Fruit fly (Drosophila melanogaster): ENCODE data around the gene CG13028.

CG13028 gene

DNA sequence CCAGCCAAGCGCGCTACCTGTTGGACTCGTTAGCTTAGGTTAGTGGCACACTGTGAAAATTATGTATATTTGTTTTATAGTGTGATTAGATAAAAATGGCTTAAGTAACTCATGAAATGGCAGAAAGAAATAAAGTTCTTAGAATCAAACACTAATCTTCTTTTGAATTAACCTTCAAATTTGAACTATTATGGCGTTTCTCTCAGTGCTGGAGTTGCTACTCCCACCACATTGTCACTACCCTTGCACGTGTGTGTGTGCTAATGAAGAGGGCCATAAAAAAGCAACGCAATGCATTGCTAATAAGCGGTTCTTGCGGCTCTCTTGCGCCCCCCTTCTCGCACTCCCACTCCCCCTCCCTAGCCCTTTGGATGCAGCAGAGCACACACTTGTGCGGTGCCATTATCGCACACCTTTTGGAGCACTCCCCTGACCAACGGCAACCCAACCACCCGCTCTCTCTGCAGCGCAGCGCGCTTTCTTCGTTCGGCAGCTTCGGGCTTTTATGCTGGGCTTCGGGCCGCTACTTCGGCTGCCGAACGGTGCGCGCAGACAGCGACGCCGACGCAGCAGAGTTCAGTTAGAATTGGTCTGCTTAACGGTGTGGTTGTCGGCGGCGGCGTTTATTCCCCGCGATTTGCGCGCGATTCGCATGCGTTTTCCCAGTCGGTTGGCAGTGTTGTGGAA lies 32.3 kb upstream of the CG13028 start:
- TF ChIP-seq ttk (optimal IDR thresholded peaks at IDR 0.05) (no peak), h (optimal IDR thresholded peaks at IDR 0.05) (no peak), Sin3A (optimal IDR thresholded peaks at IDR 0.05) (no peak), Myc (optimal IDR thresholded peaks at IDR 0.05) (no peak), psq (optimal IDR thresholded peaks at IDR 0.05) (no peak), insv (optimal IDR thresholded peaks at IDR 0.05) (no peak)

DNA sequence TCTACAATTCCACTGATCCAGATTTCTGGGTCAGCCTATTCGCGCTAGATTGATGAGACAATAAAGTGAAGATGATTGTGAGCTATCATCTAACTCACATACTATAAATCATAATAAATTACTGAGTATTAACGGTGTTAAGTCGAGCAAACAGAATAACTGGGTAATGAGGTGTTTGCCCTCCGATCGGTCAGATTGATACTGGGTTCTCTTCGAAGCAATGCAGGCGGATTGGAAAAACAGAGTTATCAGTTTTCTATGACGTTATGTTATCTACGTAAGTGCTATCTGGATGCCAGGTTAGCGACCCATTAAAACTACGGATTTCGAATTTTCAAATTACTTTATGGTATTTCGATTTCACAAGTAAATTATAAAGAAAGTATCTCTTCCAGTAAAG lies 31.1 kb upstream of the CG13028 start:
- TF ChIP-seq psq (optimal IDR thresholded peaks at IDR 0.05) (no peak), Sin3A (optimal IDR thresholded peaks at IDR 0.05) (no peak), Myc (optimal IDR thresholded peaks at IDR 0.05) (no peak), h (optimal IDR thresholded peaks at IDR 0.05) (no peak), insv (optimal IDR thresholded peaks at IDR 0.05) (no peak), ttk (optimal IDR thresholded peaks at IDR 0.05) (no peak)

DNA sequence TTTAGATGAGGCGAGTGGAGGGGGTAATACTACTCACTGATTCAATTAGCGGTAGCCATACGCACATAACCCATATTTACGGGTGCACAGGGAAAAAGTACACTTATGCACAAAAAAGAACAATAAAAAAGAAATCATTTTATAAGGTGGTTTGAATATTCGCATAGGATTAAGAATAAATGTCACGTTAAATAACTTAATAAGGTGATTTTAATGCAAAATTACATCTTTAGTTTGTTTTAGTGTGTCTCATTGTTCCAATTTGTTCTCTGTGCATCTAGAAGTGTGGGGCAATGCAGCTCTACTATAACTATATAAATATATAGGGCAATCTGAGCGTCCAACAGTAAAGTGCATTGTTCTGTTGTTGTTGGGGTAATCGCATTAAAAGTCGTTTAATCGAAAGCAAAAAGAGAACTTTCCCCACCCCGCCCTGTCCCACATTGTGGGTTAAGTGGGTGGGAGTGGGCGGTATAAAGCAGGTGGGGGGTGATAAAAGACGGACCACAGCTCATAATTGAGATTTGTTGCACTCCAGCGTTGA lies 30.3 kb upstream of the CG13028 start:
- TF ChIP-seq insv (optimal IDR thresholded peaks at IDR 0.05) (no peak), psq (optimal IDR thresholded peaks at IDR 0.05) (no peak), h (optimal IDR thresholded peaks at IDR 0.05) (no peak), Sin3A (optimal IDR thresholded peaks at IDR 0.05) (no peak), Myc (optimal IDR thresholded peaks at IDR 0.05) (no peak), ttk (optimal IDR thresholded peaks at IDR 0.05) (no peak)

DNA sequence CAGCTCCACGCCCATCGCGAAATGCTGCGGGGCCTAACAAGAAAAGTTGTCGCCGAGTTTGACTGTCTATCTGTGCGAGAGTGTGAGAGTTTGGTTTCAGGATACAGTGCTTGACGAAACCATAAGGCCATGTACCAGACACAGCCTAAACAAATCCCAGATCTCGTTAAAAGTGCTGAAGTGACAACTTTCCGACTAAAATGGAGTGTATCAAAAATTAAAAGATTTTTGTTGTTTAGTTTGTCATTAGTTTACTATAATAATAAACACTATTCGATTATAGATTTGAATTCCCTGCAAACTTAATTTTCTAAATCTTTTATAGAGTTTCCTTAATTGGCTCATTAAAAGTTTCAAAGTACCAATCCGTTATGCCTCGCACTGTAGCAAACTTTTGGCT lies 29.4 kb upstream of the CG13028 start:
- no peak for TF ChIP-seq h (optimal IDR thresholded peaks at IDR 0.05)
- no peak for TF ChIP-seq Sin3A (optimal IDR thresholded peaks at IDR 0.05)
- TF ChIP-seq psq (optimal IDR thresholded peaks at IDR 0.05): no peak
- no peak for TF ChIP-seq ttk (optimal IDR thresholded peaks at IDR 0.05)
- no peak for TF ChIP-seq insv (optimal IDR thresholded peaks at IDR 0.05)
- no peak for TF ChIP-seq Myc (optimal IDR thresholded peaks at IDR 0.05)

DNA sequence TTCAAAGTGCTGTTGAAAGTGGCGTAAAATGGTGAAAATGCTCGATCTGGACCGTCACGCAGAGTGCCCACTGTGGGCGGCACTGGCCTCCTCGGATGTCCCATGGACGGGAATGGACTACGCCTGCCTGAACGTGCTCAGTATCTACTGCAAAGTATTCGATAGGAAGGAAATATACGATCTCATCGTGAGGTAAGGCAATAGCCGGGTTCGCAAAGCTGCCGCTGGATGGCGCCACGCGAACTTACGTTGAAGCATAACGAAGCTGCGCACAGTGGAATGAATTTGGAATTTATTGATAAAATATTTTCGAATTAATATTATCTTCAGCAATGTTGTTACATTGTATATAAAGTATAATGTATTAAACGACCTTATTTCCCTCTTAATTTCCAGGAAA lies 26.6 kb upstream of the CG13028 start:
- no peak for TF ChIP-seq psq (optimal IDR thresholded peaks at IDR 0.05)
- TF ChIP-seq Myc (optimal IDR thresholded peaks at IDR 0.05): no peak
- TF ChIP-seq h (optimal IDR thresholded peaks at IDR 0.05): no peak
- TF ChIP-seq Sin3A (optimal IDR thresholded peaks at IDR 0.05): no peak
- no peak for TF ChIP-seq ttk (optimal IDR thresholded peaks at IDR 0.05)
- no peak for TF ChIP-seq insv (optimal IDR thresholded peaks at IDR 0.05)

DNA sequence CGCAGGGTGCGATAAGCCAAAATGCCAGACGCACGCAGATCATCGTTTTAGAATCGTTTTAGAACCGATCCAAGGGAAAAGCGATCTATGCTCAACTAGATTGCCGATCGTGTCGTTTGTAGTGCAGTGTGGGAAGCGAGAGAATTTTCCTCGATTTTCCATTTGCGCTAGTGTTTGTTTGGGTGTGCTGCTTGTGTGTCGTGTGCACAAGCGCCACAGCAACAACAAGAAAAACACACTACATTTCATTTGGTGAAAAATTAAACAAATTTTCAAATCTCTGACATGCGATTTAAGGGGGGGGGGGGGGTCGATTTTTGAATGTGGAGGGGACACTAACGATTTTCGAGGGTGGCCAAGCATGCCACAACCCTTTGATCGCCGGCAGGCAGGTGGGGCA lies 12.6 kb upstream of the CG13028 start:
- TF ChIP-seq h (optimal IDR thresholded peaks at IDR 0.05) (no peak), insv (optimal IDR thresholded peaks at IDR 0.05) (no peak), psq (optimal IDR thresholded peaks at IDR 0.05) (no peak)

DNA sequence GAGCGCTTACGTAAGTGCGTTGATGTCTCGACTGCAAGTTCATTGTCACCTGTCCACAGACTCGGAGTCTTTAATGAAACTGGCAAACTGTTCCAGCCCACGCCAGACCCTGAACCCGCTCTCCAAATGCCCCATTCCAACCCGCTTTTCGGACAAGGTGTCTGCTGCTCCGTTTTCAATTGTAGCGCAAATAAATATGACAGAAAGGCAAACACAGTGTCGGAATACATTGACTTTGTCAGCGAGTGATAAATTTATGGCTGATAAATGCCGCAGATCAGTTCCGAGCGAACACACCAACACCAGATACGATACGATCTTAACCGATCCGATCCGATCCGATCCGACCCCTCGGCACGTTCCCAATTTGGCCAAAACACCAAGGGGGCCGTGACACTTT lies 8.9 kb upstream of the CG13028 start:
- TF ChIP-seq Sin3A (optimal IDR thresholded peaks at IDR 0.05): no peak
- no peak for TF ChIP-seq h (optimal IDR thresholded peaks at IDR 0.05)
- TF ChIP-seq Myc (optimal IDR thresholded peaks at IDR 0.05): no peak
- no peak for TF ChIP-seq psq (optimal IDR thresholded peaks at IDR 0.05)
- no peak for TF ChIP-seq insv (optimal IDR thresholded peaks at IDR 0.05)
- no peak for TF ChIP-seq ttk (optimal IDR thresholded peaks at IDR 0.05)

DNA sequence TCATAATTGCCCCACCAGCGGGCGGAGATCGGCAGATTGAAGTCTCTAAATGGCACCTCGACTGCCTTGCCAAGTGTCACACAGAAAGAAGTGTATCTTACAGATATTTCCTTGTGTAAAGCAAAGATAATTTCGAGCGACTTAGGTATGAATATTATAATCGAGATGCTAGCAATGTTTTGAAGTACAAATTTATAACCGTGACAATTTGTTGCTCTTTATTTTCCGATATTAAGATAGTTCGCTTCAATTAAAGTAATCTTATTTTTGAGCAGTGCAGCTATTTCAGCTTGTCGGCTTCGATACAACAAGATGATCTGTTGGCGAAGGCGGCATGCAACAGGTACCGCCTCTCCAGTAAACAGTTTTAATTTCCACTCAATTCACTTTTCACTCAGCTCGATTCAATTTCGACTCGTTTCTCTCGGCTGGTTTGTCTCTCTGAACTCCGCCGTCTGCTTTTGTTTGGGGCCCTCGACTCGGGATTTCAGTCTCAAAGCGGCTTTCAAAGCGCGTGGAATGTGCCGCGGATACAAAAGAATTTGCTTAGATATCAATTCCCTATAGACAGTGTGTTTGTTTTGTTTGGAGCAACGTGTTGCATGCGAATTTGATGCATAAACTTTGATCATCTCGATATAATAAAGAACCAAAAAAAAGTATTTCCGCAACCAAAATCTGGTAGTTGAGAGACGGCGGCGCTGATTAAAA lies 7.1 kb upstream of the CG13028 start:
- TF ChIP-seq h (optimal IDR thresholded peaks at IDR 0.05) (no peak), psq (optimal IDR thresholded peaks at IDR 0.05) (no peak), ttk (optimal IDR thresholded peaks at IDR 0.05) (no peak), Sin3A (optimal IDR thresholded peaks at IDR 0.05) (no peak), insv (optimal IDR thresholded peaks at IDR 0.05) (no peak), Myc (optimal IDR thresholded peaks at IDR 0.05) (no peak)

DNA sequence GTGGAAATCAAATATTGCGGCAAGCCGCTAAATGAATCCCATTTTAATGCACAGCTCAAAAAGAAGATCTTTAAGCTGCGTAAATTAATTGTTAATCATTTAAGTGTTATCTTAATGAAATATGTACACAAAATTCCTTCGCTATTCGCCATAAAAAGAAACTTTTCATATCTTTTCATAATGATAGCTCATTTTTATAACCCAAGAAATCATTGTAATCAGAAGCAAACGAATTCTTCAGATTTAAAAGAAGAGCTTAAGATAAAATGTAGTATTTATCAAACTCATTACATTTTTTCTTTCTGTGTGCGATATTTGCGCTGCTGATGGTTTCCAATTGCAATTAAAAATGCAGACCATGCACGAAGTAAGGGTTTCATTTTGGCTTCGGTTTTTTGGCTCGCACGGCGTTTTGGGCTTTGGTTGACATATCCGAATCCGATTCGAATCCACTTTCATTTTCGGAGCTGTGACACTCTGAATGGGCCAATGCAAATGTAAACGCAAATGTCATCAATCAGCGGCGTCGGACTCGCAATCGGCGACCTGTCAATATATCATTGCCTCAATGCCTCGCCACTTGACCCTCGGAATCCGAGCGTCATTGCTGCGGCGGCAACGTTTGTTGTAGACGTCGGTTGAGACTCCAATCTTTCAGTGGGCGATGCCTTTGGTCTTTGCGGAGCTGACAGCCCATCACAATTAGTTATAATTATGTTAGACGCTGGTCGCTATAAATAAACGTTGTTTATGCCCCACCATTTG lies 5.5 kb upstream of the CG13028 start:
- TF ChIP-seq ttk (optimal IDR thresholded peaks at IDR 0.05) (no peak), psq (optimal IDR thresholded peaks at IDR 0.05) (no peak)

DNA sequence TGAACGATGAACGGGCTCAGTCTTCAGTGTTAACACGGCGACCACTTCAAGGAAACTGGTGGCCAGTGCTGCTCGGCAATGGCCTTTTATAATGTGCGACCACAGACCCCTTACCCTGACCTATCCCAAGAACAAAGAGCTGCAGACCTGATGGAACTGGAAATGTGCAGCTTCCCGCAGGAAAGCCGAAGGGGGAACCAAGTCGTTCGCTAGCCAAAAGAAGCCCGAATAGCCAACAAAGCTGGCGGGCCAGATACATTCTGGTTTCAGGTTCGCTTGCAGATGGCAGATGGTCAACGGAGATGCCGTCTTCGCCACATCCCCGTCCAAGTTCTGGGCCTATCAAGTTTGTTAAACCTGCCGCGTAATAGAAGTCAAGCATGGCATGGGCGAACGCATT lies 4.3 kb downstream of the CG13028 start, which contains the start of gene CG13023:
CG13023 (minus strand) TSS at position 60 of the 400 bp plus-strand sequence.
- no peak for TF ChIP-seq Sin3A (optimal IDR thresholded peaks at IDR 0.05)
- no peak for TF ChIP-seq ttk (optimal IDR thresholded peaks at IDR 0.05)
- TF ChIP-seq insv (optimal IDR thresholded peaks at IDR 0.05): no peak
- TF ChIP-seq h (optimal IDR thresholded peaks at IDR 0.05): no peak
- TF ChIP-seq Myc (optimal IDR thresholded peaks at IDR 0.05): no peak
- no peak for TF ChIP-seq psq (optimal IDR thresholded peaks at IDR 0.05)

DNA sequence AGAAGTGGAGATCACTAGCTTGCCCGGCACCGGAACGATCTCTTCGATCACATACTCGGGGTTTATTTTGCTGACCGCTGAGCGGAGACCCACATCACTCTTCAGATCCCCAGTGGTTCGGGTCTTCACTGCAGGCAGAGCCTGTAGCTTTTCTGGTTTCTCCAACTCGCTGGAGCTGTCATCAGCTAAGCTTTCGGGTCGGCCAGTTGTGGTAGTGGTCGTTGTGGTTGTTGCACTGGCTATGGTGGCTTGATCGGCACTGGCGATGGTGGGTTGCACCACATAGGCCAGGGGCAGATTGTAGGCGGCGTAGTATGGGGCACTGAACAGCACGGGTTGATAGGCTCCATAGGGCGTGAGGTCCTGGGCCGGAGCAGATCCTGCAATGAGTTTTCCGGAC lies 7.5 kb downstream of the CG13028 start:
- TF ChIP-seq Myc (optimal IDR thresholded peaks at IDR 0.05): no peak
- no peak for TF ChIP-seq psq (optimal IDR thresholded peaks at IDR 0.05)
- no peak for TF ChIP-seq ttk (optimal IDR thresholded peaks at IDR 0.05)
- no peak for TF ChIP-seq insv (optimal IDR thresholded peaks at IDR 0.05)
- TF ChIP-seq Sin3A (optimal IDR thresholded peaks at IDR 0.05): no peak
- no peak for TF ChIP-seq h (optimal IDR thresholded peaks at IDR 0.05)

DNA sequence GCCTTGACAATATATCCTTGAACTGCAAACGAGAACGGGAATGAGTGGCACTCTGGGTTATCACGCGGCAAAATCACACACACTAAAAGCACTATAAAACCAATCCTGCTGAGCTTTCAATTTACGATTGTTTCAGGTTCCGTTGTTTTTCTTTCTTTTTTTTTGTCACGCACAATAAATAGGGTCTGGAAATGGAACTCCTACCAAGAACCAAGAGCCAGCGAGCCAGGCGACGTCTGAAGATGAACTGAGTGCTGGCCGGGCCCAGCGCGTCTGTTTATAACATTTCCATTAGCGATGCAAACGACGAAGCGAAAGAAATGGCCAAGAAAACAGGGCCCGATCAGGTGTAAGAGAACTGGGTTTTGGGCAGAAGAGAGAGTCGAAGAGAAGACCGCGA lies 12.2 kb downstream of the CG13028 start, which contains the start of gene CG11905:
CG11905 (minus strand) TSS at position 253 of the 400 bp plus-strand sequence.
- TF ChIP-seq insv (optimal IDR thresholded peaks at IDR 0.05) (no peak), psq (optimal IDR thresholded peaks at IDR 0.05) (no peak), ttk (optimal IDR thresholded peaks at IDR 0.05) (no peak)

Measured in Kc167 (cell line).